Fruit fly (Drosophila melanogaster) whole organism, embryonic: ENCODE data around the gene Ssadh.

Experiments
- Abd-B ChIP-seq: fragments of 200-800 bp; sonication (Bioruptor generic); optimal IDR thresholded peaks from 2 replicates; lab custom pipeline; 2018; ENCODE audit warnings: missing biosample characterization, mild to moderate bottlenecking, missing genetic modification characterization, moderate library complexity
- CG10462 ChIP-seq: fragments of 200-800 bp; sonication (Bioruptor generic); optimal IDR thresholded peaks from 2 replicates; lab custom pipeline; 2016; ENCODE audit warnings: missing biosample characterization, missing genetic modification characterization
- CG10979 ChIP-seq: fragments of 200-800 bp; sonication (Bioruptor generic); optimal IDR thresholded peaks from 2 replicates; lab custom pipeline; 2018; ENCODE audit warnings: missing biosample characterization, mild to moderate bottlenecking, missing genetic modification characterization, moderate library complexity
- CG12942 ChIP-seq: fragments of 200-800 bp; sonication (Bioruptor generic); optimal IDR thresholded peaks from 3 replicates; lab custom pipeline; 2016; ENCODE audit warnings: missing biosample characterization, missing genetic modification characterization
- CG15514 ChIP-seq: fragments of 200-800 bp; sonication (Bioruptor generic); optimal IDR thresholded peaks from 3 replicates; lab custom pipeline; 2017; ENCODE audit warnings: missing biosample characterization, missing genetic modification characterization, mild to moderate bottlenecking, moderate library complexity, missing genetic modification reagents
- CG16863 ChIP-seq: fragments of 200-800 bp; sonication (Bioruptor generic); optimal IDR thresholded peaks from 3 replicates; lab custom pipeline; 2016; ENCODE audit warnings: missing biosample characterization, missing genetic modification characterization
- CG17361 ChIP-seq: fragments of 200-800 bp; sonication (Bioruptor generic); IDR thresholded peaks from 3 replicates; pipeline ENCODE4 v1.3.6; 2022; ENCODE audit warnings: missing biosample characterization, missing genetic modification characterization
- CG1792 ChIP-seq: fragments of 200-800 bp; sonication (Bioruptor generic); optimal IDR thresholded peaks from 2 replicates; lab custom pipeline; 2016; ENCODE audit warnings: missing biosample characterization, missing genetic modification characterization
- CG18599 ChIP-seq: fragments of 200-800 bp; sonication (Bioruptor generic); optimal IDR thresholded peaks from 3 replicates; lab custom pipeline; 2017; ENCODE audit warnings: missing biosample characterization, missing genetic modification characterization, mild to moderate bottlenecking, moderate library complexity, missing genetic modification reagents
- CG2199 ChIP-seq: fragments of 200-800 bp; sonication (Bioruptor generic); IDR thresholded peaks from 3 replicates; pipeline ENCODE4 v1.3.6; 2022; ENCODE audit warnings: missing biosample characterization, missing genetic modification characterization
- CG3995 ChIP-seq: fragments of 200-800 bp; sonication (Bioruptor generic); optimal IDR thresholded peaks from 3 replicates; lab custom pipeline; 2016; ENCODE audit warnings: missing biosample characterization, missing genetic modification characterization
- CG4707 ChIP-seq: fragments of 200-800 bp; sonication (Bioruptor generic); optimal IDR thresholded peaks from 2 replicates; lab custom pipeline; 2018; ENCODE audit warnings: missing biosample characterization, mild to moderate bottlenecking, missing genetic modification characterization, moderate library complexity
- CG5245 ChIP-seq: fragments of 200-800 bp; sonication (Bioruptor generic); optimal IDR thresholded peaks from 3 replicates; lab custom pipeline; 2016; ENCODE audit warnings: missing biosample characterization, missing genetic modification characterization
- CG6765 ChIP-seq: fragments of 200-800 bp; sonication (Bioruptor generic); optimal IDR thresholded peaks from 3 replicates; lab custom pipeline; 2017; ENCODE audit warnings: missing biosample characterization, mild to moderate bottlenecking, missing genetic modification characterization
- CG7786 ChIP-seq: fragments of 200-800 bp; sonication (Bioruptor generic); optimal IDR thresholded peaks from 2 replicates; lab custom pipeline; 2016; ENCODE audit warnings: missing biosample characterization, missing genetic modification characterization
- CG8290 ChIP-seq, 3 experiments: fragments of 200-800 bp; sonication (Bioruptor generic); optimal IDR thresholded peaks; 2 replicates each; lab custom pipeline; 2016 to 2019; ENCODE audit warnings: missing biosample characterization in 3 of 3, missing genetic modification characterization in 3 of 3, mild to moderate bottlenecking in 2 of 3, moderate library complexity in 1 of 3
- CrebB ChIP-seq: fragments of 200-800 bp; sonication (Bioruptor generic); optimal IDR thresholded peaks from 3 replicates; lab custom pipeline; 2018; ENCODE audit warnings: missing biosample characterization, mild to moderate bottlenecking, missing genetic modification characterization
- HLH54F ChIP-seq: fragments of 200-800 bp; sonication (Bioruptor generic); optimal IDR thresholded peaks from 3 replicates; lab custom pipeline; 2016; ENCODE audit warnings: missing biosample characterization, missing genetic modification characterization
- HmgD ChIP-seq: fragments of 200-800 bp; sonication (Bioruptor generic); optimal IDR thresholded peaks from 3 replicates; lab custom pipeline; 2016; ENCODE audit warnings: missing biosample characterization, missing genetic modification characterization
- Hmr ChIP-seq: fragments of 200-800 bp; sonication (Bioruptor generic); optimal IDR thresholded peaks from 3 replicates; lab custom pipeline; 2017; ENCODE audit warnings: mild to moderate bottlenecking, missing biosample characterization, missing genetic modification reagents, missing genetic modification characterization
- Hsf ChIP-seq: fragments of 200-800 bp; sonication (Bioruptor generic); optimal IDR thresholded peaks from 3 replicates; lab custom pipeline; 2016; ENCODE audit warnings: missing biosample characterization, missing genetic modification characterization
- Lim3 ChIP-seq: fragments of 200-800 bp; sonication (Bioruptor generic); IDR thresholded peaks from 2 replicates; pipeline ENCODE4 v1.3.6; 2022; ENCODE audit warnings: missing biosample characterization, missing genetic modification characterization
- Pdp1 ChIP-seq, 2 experiments: fragments of 200-800 bp; sonication (Bioruptor generic); optimal IDR thresholded peaks; 3 replicates each; lab custom pipeline; 2016; ENCODE audit warnings: missing biosample characterization in 2 of 2, missing genetic modification characterization in 2 of 2, mild to moderate bottlenecking in 1 of 2, moderate library complexity in 1 of 2
- Ravus ChIP-seq: fragments of 200-800 bp; sonication (Bioruptor generic); IDR thresholded peaks from 2 replicates; pipeline ENCODE4 v1.3.6; 2022; ENCODE audit warnings: missing biosample characterization, missing genetic modification characterization
- Rfx ChIP-seq: fragments of 200-800 bp; sonication (Bioruptor generic); IDR thresholded peaks from 2 replicates; pipeline ENCODE4 v1.3.6; 2022; ENCODE audit warnings: missing biosample characterization, missing genetic modification characterization
- Six4 ChIP-seq: fragments of 200-800 bp; sonication (Bioruptor generic); optimal IDR thresholded peaks from 2 replicates; lab custom pipeline; 2016; ENCODE audit warnings: missing biosample characterization, missing genetic modification characterization
- Sry-δ ChIP-seq: fragments of 200-800 bp; sonication (Bioruptor generic); optimal IDR thresholded peaks from 2 replicates; lab custom pipeline; 2016; ENCODE audit warnings: missing biosample characterization, missing genetic modification characterization
- Usf ChIP-seq: fragments of 200-800 bp; sonication (Bioruptor generic); optimal IDR thresholded peaks from 2 replicates; lab custom pipeline; 2017; ENCODE audit warnings: missing genotype, missing biosample characterization, missing genetic modification characterization
- YL-1 ChIP-seq: fragments of 200-800 bp; sonication (Bioruptor generic); optimal IDR thresholded peaks from 3 replicates; lab custom pipeline; 2017; ENCODE audit warnings: missing biosample characterization, mild to moderate bottlenecking, missing genetic modification characterization
- bowl ChIP-seq: fragments of 200-800 bp; sonication (Bioruptor generic); IDR thresholded peaks from 2 replicates; pipeline ENCODE4 v1.3.6; 2022; ENCODE audit warnings: missing biosample characterization, missing genetic modification characterization
- caup ChIP-seq: fragments of 200-800 bp; sonication (Bioruptor generic); optimal IDR thresholded peaks from 3 replicates; lab custom pipeline; 2017; ENCODE audit warnings: missing biosample characterization, mild to moderate bottlenecking, missing genetic modification characterization, moderate library complexity; ENCODE audit not compliant: severe bottlenecking
- chm ChIP-seq: fragments of 200-800 bp; sonication (Bioruptor generic); IDR thresholded peaks from 2 replicates; pipeline ENCODE4 v1.3.6; 2022; ENCODE audit warnings: missing biosample characterization, missing genetic modification characterization
- ci ChIP-seq: fragments of 200-800 bp; sonication (Bioruptor generic); IDR thresholded peaks from 3 replicates; pipeline ENCODE4 v1.3.6; 2022; ENCODE audit warnings: missing biosample characterization, missing genetic modification characterization
- danr ChIP-seq: fragments of 200-800 bp; sonication (Bioruptor generic); IDR thresholded peaks from 2 replicates; pipeline ENCODE4 v1.3.6; 2022; ENCODE audit warnings: missing biosample characterization, missing genetic modification characterization
- dmrt99B ChIP-seq: fragments of 200-800 bp; sonication (Bioruptor generic); optimal IDR thresholded peaks from 2 replicates; lab custom pipeline; 2018; ENCODE audit warnings: missing biosample characterization, mild to moderate bottlenecking, missing genetic modification characterization, moderate library complexity
- esg ChIP-seq: fragments of 200-800 bp; sonication (Bioruptor generic); conservative IDR thresholded peaks from 2 replicates; pipeline ENCODE4 v1.3.6; 2022; ENCODE audit warnings: missing biosample characterization, missing genetic modification characterization
- fd96Cb ChIP-seq: fragments of 200-800 bp; sonication (Bioruptor generic); optimal IDR thresholded peaks from 2 replicates; lab custom pipeline; 2018; ENCODE audit warnings: missing biosample characterization, mild to moderate bottlenecking, missing genetic modification characterization, moderate library complexity
- hth ChIP-seq: fragments of >200 bp; optimal IDR thresholded peaks from 2 replicates; lab custom pipeline; 2017; ENCODE audit warnings: inconsistent platforms
- kni ChIP-seq: fragments of 200-800 bp; sonication (Bioruptor generic); optimal IDR thresholded peaks from 3 replicates; lab custom pipeline; 2017; ENCODE audit warnings: mild to moderate bottlenecking, missing biosample characterization, missing genetic modification reagents, missing genetic modification characterization
- lmd ChIP-seq: fragments of 200-800 bp; sonication (Bioruptor generic); IDR thresholded peaks from 2 replicates; pipeline ENCODE4 v1.3.6; 2022; ENCODE audit warnings: missing biosample characterization, missing genetic modification characterization
- luna ChIP-seq: fragments of 200-800 bp; sonication (Bioruptor generic); optimal IDR thresholded peaks from 2 replicates; lab custom pipeline; 2016; ENCODE audit warnings: missing biosample characterization, missing genetic modification characterization
- mirr ChIP-seq: fragments of 200-800 bp; sonication (Bioruptor generic); optimal IDR thresholded peaks from 3 replicates; lab custom pipeline; 2018; ENCODE audit warnings: missing biosample characterization, mild to moderate bottlenecking, missing genetic modification characterization
- nom ChIP-seq: fragments of 200-800 bp; sonication (Bioruptor generic); optimal IDR thresholded peaks from 2 replicates; lab custom pipeline; 2017; ENCODE audit warnings: missing biosample characterization, missing genetic modification characterization, mild to moderate bottlenecking, moderate library complexity, missing genetic modification reagents
- so ChIP-seq: fragments of 200-800 bp; sonication (Bioruptor generic); IDR thresholded peaks from 3 replicates; pipeline ENCODE4 v1.3.6; 2022; ENCODE audit warnings: missing biosample characterization, missing genetic modification characterization
- sob ChIP-seq: fragments of 200-800 bp; sonication (Bioruptor generic); IDR thresholded peaks from 2 replicates; pipeline ENCODE4 v1.3.6; 2022; ENCODE audit warnings: missing biosample characterization, missing genetic modification characterization
- stc ChIP-seq: fragments of 200-800 bp; sonication (Bioruptor generic); IDR thresholded peaks from 2 replicates; pipeline ENCODE4 v1.3.6; 2022; ENCODE audit warnings: missing biosample characterization, missing genetic modification characterization
- tio ChIP-seq: fragments of 200-800 bp; sonication (Bioruptor generic); optimal IDR thresholded peaks from 2 replicates; lab custom pipeline; 2017; ENCODE audit warnings: missing biosample characterization, missing genetic modification characterization, inconsistent platforms
- trem ChIP-seq: fragments of 200-800 bp; optimal IDR thresholded peaks from 3 replicates; lab custom pipeline; 2019; ENCODE audit warnings: missing biosample characterization, mild to moderate bottlenecking, missing genetic modification characterization, moderate library complexity
- vvl ChIP-seq: fragments of 200-800 bp; sonication (Bioruptor generic); IDR thresholded peaks from 2 replicates; pipeline ENCODE4 v1.3.6; 2022; ENCODE audit warnings: missing biosample characterization, missing genetic modification characterization
- wor ChIP-seq: fragments of 200-800 bp; sonication (Bioruptor generic); IDR thresholded peaks from 2 replicates; pipeline ENCODE4 v1.3.6; 2022; ENCODE audit warnings: missing biosample characterization, missing genetic modification characterization
- zen ChIP-seq: fragments of 200-800 bp; sonication (Bioruptor generic); optimal IDR thresholded peaks from 3 replicates; lab custom pipeline; 2018; ENCODE audit warnings: missing biosample characterization, mild to moderate bottlenecking, missing genetic modification characterization, moderate library complexity

Gene Ssadh

dm6 chr3R:25640463-25640862 is 13.7 kb upstream of the Ssadh start (continued):
- no peak for TF ChIP-seq CG6765 (GFP tag; lab: Kevin White, UChicago)
- peak; percentile 46 for TF ChIP-seq CG18599
- peak; percentile 49; the same call in 1 of the 2 replicates for TF ChIP-seq chm (GFP tag; lab: Robert Waterston, UW)
- peak; percentile 55 for TF ChIP-seq stc (GFP tag; lab: Robert Waterston, UW)
- no peak for TF ChIP-seq Hmr (GFP tag; lab: Kevin White, UChicago)
- TF ChIP-seq Pdp1 (GFP tag; optimal IDR thresholded peaks at IDR 0.05; lab: Kevin White, UChicago), result peak; percentile 30 to 39
- TF ChIP-seq zen (tag; lab: Kevin White, UChicago), result peak; percentile 85
- TF ChIP-seq bowl (GFP tag; lab: Robert Waterston, UW), result no peak
- no peak for TF ChIP-seq CG12942
- TF ChIP-seq trem, result peak; percentile 52
- no peak for TF ChIP-seq CG4707 (GFP tag; lab: Kevin White, UChicago)
- TF ChIP-seq CG1792, result no peak
- peak; percentile 77 for TF ChIP-seq CG10979 (tag; lab: Kevin White, UChicago)
- TF ChIP-seq nom, result peak; percentile 80
- TF ChIP-seq tio, result peak; percentile 1
- peak; percentile 18 for TF ChIP-seq Hsf
- TF ChIP-seq Ravus (GFP tag; lab: Robert Waterston, UW), result peak; percentile 1; the same call in 1 of the 2 replicates
- TF ChIP-seq caup, result peak; percentile 0
- TF ChIP-seq luna (GFP tag; lab: Kevin White, UChicago), result no peak
- TF ChIP-seq CG8290 (GFP tag; optimal IDR thresholded peaks at IDR 0.05; lab: Kevin White, UChicago), result no peak
- TF ChIP-seq CG8290 (tag; optimal IDR thresholded peaks at IDR 0.05; lab: Kevin White, UChicago), result no peak
- TF ChIP-seq HLH54F (GFP tag; lab: Kevin White, UChicago), result no peak
- no peak for TF ChIP-seq HmgD (GFP tag; lab: Kevin White, UChicago)
- peak; percentile 64 for TF ChIP-seq vvl (GFP tag; lab: Robert Waterston, UW)
- peak; percentile 61 for TF ChIP-seq fd96Cb (tag; lab: Kevin White, UChicago)
- peak; percentile 13 for TF ChIP-seq Usf (GFP tag; lab: Kevin White, UChicago)
- no peak for TF ChIP-seq CG3995 (GFP tag; lab: Kevin White, UChicago)
- TF ChIP-seq lmd (GFP tag; lab: Robert Waterston, UW), result peak; percentile 51
- TF ChIP-seq esg, result peak; percentile 41; the same call in 1 of the 2 replicates
- peak; percentile 48 for TF ChIP-seq Six4 (GFP tag; lab: Kevin White, UChicago)
- TF ChIP-seq dmrt99B (tag; lab: Kevin White, UChicago), result peak; percentile 67
- TF ChIP-seq kni (GFP tag; lab: Kevin White, UChicago), result no peak
- no peak for TF ChIP-seq mirr
- no peak for TF ChIP-seq Sry-δ (GFP tag; lab: Kevin White, UChicago)
- no peak for TF ChIP-seq CrebB (tag; lab: Kevin White, UChicago)
- TF ChIP-seq ci, result peak; percentile 67; the same call in 2 of the 3 replicates
- TF ChIP-seq so (GFP tag; lab: Robert Waterston, UW), result peak; percentile 54; the same call in 1 of the 3 replicates
- no peak for TF ChIP-seq hth (lab: Kevin White, UChicago)
- no peak for TF ChIP-seq danr (GFP tag; lab: Robert Waterston, UW)
- TF ChIP-seq CG5245 (GFP tag; lab: Kevin White, UChicago), result no peak
- no peak for TF ChIP-seq YL-1 (GFP tag; lab: Kevin White, UChicago)
- no peak for TF ChIP-seq Lim3 (GFP tag; lab: Robert Waterston, UW)
- TF ChIP-seq CG16863, result no peak
- no peak for TF ChIP-seq sob (GFP tag; lab: Robert Waterston, UW)
- TF ChIP-seq CG7786, result no peak
- TF ChIP-seq Abd-B, result peak; percentile 42
- peak; percentile 0 for TF ChIP-seq CG10462 (GFP tag; lab: Kevin White, UChicago)
- no peak for TF ChIP-seq CG2199
- no peak for TF ChIP-seq CG15514
- TF ChIP-seq wor (GFP tag; lab: Robert Waterston, UW), result 0 out of 2 replicates have a peak, but pooled peaks have one; percentile 11
- TF ChIP-seq Rfx (GFP tag; lab: Robert Waterston, UW), result peak; percentile 64
- peak; percentile 56 for TF ChIP-seq CG17361 (GFP tag; lab: Robert Waterston, UW)
